Fruit fly (Drosophila melanogaster) whole organism, embryonic: ENCODE data around the gene Nup43.
A peak's percentile ranks its signal among the peaks of the same experiment; 100 is the strongest.

Experiments used
- BEAF-32 ChIP-seq: fragments of 200-800 bp; sonication (Bioruptor generic); optimal IDR thresholded peaks from 3 replicates; lab custom pipeline; 2017; ENCODE audit warnings: missing biosample characterization, missing genetic modification characterization, mild to moderate bottlenecking, moderate library complexity, missing genetic modification reagents
- BtbVII ChIP-seq: fragments of 200-800 bp; sonication (Bioruptor generic); optimal IDR thresholded peaks from 3 replicates; lab custom pipeline; 2017; ENCODE audit warnings: missing biosample characterization, mild to moderate bottlenecking, missing genetic modification characterization
- C15 ChIP-seq: fragments of 200-800 bp; sonication (Bioruptor generic); IDR thresholded peaks from 3 replicates; pipeline ENCODE4 v1.3.6; 2022; ENCODE audit warnings: missing biosample characterization, missing genetic modification characterization
- CG10565 ChIP-seq: fragments of 200-800 bp; sonication (Bioruptor generic); optimal IDR thresholded peaks from 3 replicates; lab custom pipeline; 2016; ENCODE audit warnings: missing biosample characterization, mild to moderate bottlenecking, missing genetic modification characterization
- CG12219 ChIP-seq: fragments of 200-800 bp; sonication (Bioruptor generic); optimal IDR thresholded peaks from 3 replicates; lab custom pipeline; 2018; ENCODE audit warnings: missing biosample characterization, mild to moderate bottlenecking, missing genetic modification characterization
- CG12659 ChIP-seq: fragments of 200-800 bp; sonication (Bioruptor generic); optimal IDR thresholded peaks from 3 replicates; lab custom pipeline; 2017; ENCODE audit warnings: mild to moderate bottlenecking, missing biosample characterization, missing genetic modification reagents, missing genetic modification characterization
- CG12942 ChIP-seq: fragments of 200-800 bp; sonication (Bioruptor generic); optimal IDR thresholded peaks from 3 replicates; lab custom pipeline; 2016; ENCODE audit warnings: missing biosample characterization, missing genetic modification characterization
- CG13287 ChIP-seq: fragments of 200-800 bp; sonication (Bioruptor generic); IDR thresholded peaks from 2 replicates; pipeline ENCODE4 v1.3.6; 2022; ENCODE audit warnings: missing biosample characterization, missing genetic modification characterization; ENCODE audit not compliant: partially characterized antibody
- CG14014 ChIP-seq: fragments of 200-800 bp; sonication (Bioruptor generic); IDR thresholded peaks from 2 replicates; pipeline ENCODE4 v1.3.6; 2022; ENCODE audit warnings: missing biosample characterization, missing genetic modification characterization
- CG15011 ChIP-seq: fragments of 200-800 bp; sonication (Bioruptor generic); optimal IDR thresholded peaks from 3 replicates; lab custom pipeline; 2018; ENCODE audit warnings: missing biosample characterization, mild to moderate bottlenecking, missing genetic modification characterization
- CG16779 ChIP-seq: fragments of 200-800 bp; sonication (Bioruptor generic); IDR thresholded peaks from 2 replicates; pipeline ENCODE4 v1.3.6; 2022; ENCODE audit warnings: missing biosample characterization, missing genetic modification characterization
- CG17186 ChIP-seq: fragments of 200-800 bp; sonication (Bioruptor generic); optimal IDR thresholded peaks from 3 replicates; lab custom pipeline; 2017; ENCODE audit warnings: missing biosample characterization, missing genetic modification reagents, missing genetic modification characterization
- CG17385 ChIP-seq: fragments of 200-800 bp; sonication (Bioruptor generic); optimal IDR thresholded peaks from 3 replicates; lab custom pipeline; 2018; ENCODE audit warnings: missing biosample characterization, mild to moderate bottlenecking, missing genetic modification characterization
- CG2116 ChIP-seq: fragments of 200-800 bp; sonication (Bioruptor generic); optimal IDR thresholded peaks from 3 replicates; lab custom pipeline; 2018; ENCODE audit warnings: missing biosample characterization, mild to moderate bottlenecking, missing genetic modification characterization
- CG30403 ChIP-seq: fragments of 200-800 bp; sonication (Bioruptor generic); optimal IDR thresholded peaks from 3 replicates; lab custom pipeline; 2016; ENCODE audit warnings: missing biosample characterization, missing genetic modification characterization
- CG34224 ChIP-seq: fragments of 200-800 bp; sonication (Bioruptor generic); IDR thresholded peaks from 3 replicates; pipeline ENCODE4 v1.3.6; 2022; ENCODE audit warnings: missing biosample characterization, missing genetic modification characterization; ENCODE audit not compliant: partially characterized antibody
- CG4617 ChIP-seq: fragments of 200-800 bp; sonication (Bioruptor generic); optimal IDR thresholded peaks from 3 replicates; lab custom pipeline; 2016; ENCODE audit warnings: missing biosample characterization, missing genetic modification characterization, borderline replicate concordance
- CG5953 ChIP-seq: fragments of 200-800 bp; sonication (Bioruptor generic); IDR thresholded peaks from 2 replicates; pipeline ENCODE4 v1.3.6; 2022; ENCODE audit warnings: missing biosample characterization, missing genetic modification characterization
- CG7963 ChIP-seq: fragments of 200-800 bp; sonication (Bioruptor generic); IDR thresholded peaks from 3 replicates; pipeline ENCODE4 v1.3.6; 2022; ENCODE audit warnings: missing biosample characterization, missing genetic modification characterization; ENCODE audit not compliant: partially characterized antibody
- CG8478 ChIP-seq: fragments of >200 bp; optimal IDR thresholded peaks from 2 replicates; lab custom pipeline; 2018
- CG8765 ChIP-seq: fragments of 200-800 bp; sonication (Bioruptor generic); IDR thresholded peaks from 2 replicates; pipeline ENCODE4 v1.3.6; 2022; ENCODE audit warnings: missing biosample characterization, missing genetic modification characterization
- Doc3 ChIP-seq: fragments of 200-800 bp; sonication (Bioruptor generic); IDR thresholded peaks from 3 replicates; pipeline ENCODE4 v1.3.6; 2022; ENCODE audit warnings: missing biosample characterization, missing genetic modification characterization; ENCODE audit not compliant: partially characterized antibody
- Eip74EF ChIP-seq, 2 experiments: fragments of 200-800 bp in 1 of 2; fragments of >200 bp in 1 of 2; sonication (Bioruptor generic) in 1 of 2; optimal IDR thresholded peaks; 2 replicates each; lab custom pipeline; 2017 to 2019; ENCODE audit warnings: missing biosample characterization in 2 of 2, missing genetic modification characterization in 2 of 2, mild to moderate bottlenecking in 1 of 2, moderate library complexity in 1 of 2
- Ets97D ChIP-seq: fragments of 200-800 bp; sonication (Bioruptor generic); optimal IDR thresholded peaks from 3 replicates; lab custom pipeline; 2016; ENCODE audit warnings: missing biosample characterization, missing genetic modification characterization
- Fer1 ChIP-seq: fragments of 200-800 bp; sonication (Bioruptor generic); optimal IDR thresholded peaks from 2 replicates; lab custom pipeline; 2017; ENCODE audit warnings: missing biosample characterization, mild to moderate bottlenecking, missing genetic modification characterization
- GATAe ChIP-seq: fragments of 200-800 bp; sonication (Bioruptor generic); conservative IDR thresholded peaks from 2 replicates; pipeline ENCODE4 v1.3.6; 2022; ENCODE audit warnings: missing biosample characterization, missing genetic modification characterization
- Gug ChIP-seq: fragments of 200-800 bp; sonication (Bioruptor generic); IDR thresholded peaks from 4 replicates; pipeline ENCODE4 v1.3.6; 2022; ENCODE audit warnings: missing biosample characterization, missing genetic modification characterization
- Hmr ChIP-seq: fragments of 200-800 bp; sonication (Bioruptor generic); optimal IDR thresholded peaks from 3 replicates; lab custom pipeline; 2017; ENCODE audit warnings: mild to moderate bottlenecking, missing biosample characterization, missing genetic modification reagents, missing genetic modification characterization
- Hmx ChIP-seq: fragments of 200-800 bp; sonication (Bioruptor generic); optimal IDR thresholded peaks from 2 replicates; lab custom pipeline; 2016; ENCODE audit warnings: missing biosample characterization, missing genetic modification characterization
- NC2β ChIP-seq: fragments of 200-800 bp; sonication (Bioruptor generic); optimal IDR thresholded peaks from 2 replicates; lab custom pipeline; 2016; ENCODE audit warnings: missing biosample characterization, missing genetic modification characterization
- Scr ChIP-seq: fragments of 200-800 bp; sonication (Bioruptor generic); IDR thresholded peaks from 2 replicates; pipeline ENCODE4 v1.3.6; 2022; ENCODE audit warnings: missing biosample characterization, missing genetic modification characterization; ENCODE audit not compliant: partially characterized antibody
- Ssrp ChIP-seq: fragments of 200-800 bp; sonication (Bioruptor generic); optimal IDR thresholded peaks from 2 replicates; lab custom pipeline; 2018; ENCODE audit warnings: missing biosample characterization, mild to moderate bottlenecking, missing genetic modification characterization, moderate library complexity
- bbx ChIP-seq: fragments of 200-800 bp; sonication (Bioruptor generic); IDR thresholded peaks from 2 replicates; pipeline ENCODE4 v1.3.6; 2022; ENCODE audit warnings: missing biosample characterization, missing genetic modification characterization; ENCODE audit not compliant: partially characterized antibody
- bowl ChIP-seq: fragments of 200-800 bp; sonication (Bioruptor generic); IDR thresholded peaks from 2 replicates; pipeline ENCODE4 v1.3.6; 2022; ENCODE audit warnings: missing biosample characterization, missing genetic modification characterization
- bsh ChIP-seq, 2 experiments: fragments of 200-800 bp; sonication (Bioruptor generic); optimal IDR thresholded peaks; 2 replicates each; lab custom pipeline; 2017 to 2018; ENCODE audit warnings: mild to moderate bottlenecking in 2 of 2, missing biosample characterization in 2 of 2, missing genetic modification characterization in 2 of 2, moderate library complexity in 1 of 2
- danr ChIP-seq: fragments of 200-800 bp; sonication (Bioruptor generic); IDR thresholded peaks from 2 replicates; pipeline ENCODE4 v1.3.6; 2022; ENCODE audit warnings: missing biosample characterization, missing genetic modification characterization
- dm ChIP-seq: fragments of 200-800 bp; sonication (Bioruptor generic); optimal IDR thresholded peaks from 3 replicates; lab custom pipeline; 2016; ENCODE audit warnings: missing biosample characterization, missing genetic modification characterization
- ems ChIP-seq: fragments of 200-800 bp; sonication (Bioruptor generic); optimal IDR thresholded peaks from 3 replicates; lab custom pipeline; 2016; ENCODE audit warnings: missing biosample characterization, missing genetic modification characterization
- fd3F ChIP-seq: fragments of 200-800 bp; sonication (Bioruptor generic); optimal IDR thresholded peaks from 2 replicates; lab custom pipeline; 2018; ENCODE audit warnings: missing biosample characterization, mild to moderate bottlenecking, missing genetic modification characterization, moderate library complexity
- gce ChIP-seq: fragments of 200-800 bp; sonication (Bioruptor generic); IDR thresholded peaks from 3 replicates; pipeline ENCODE4 v1.3.6; 2022; ENCODE audit warnings: missing biosample characterization, missing genetic modification characterization
- jumu ChIP-seq: fragments of 200-800 bp; sonication (Bioruptor generic); optimal IDR thresholded peaks from 3 replicates; lab custom pipeline; 2016; ENCODE audit warnings: missing biosample characterization, missing genetic modification characterization
- kay ChIP-seq: fragments of 200-800 bp; sonication (Bioruptor generic); optimal IDR thresholded peaks from 2 replicates; lab custom pipeline; 2016; ENCODE audit warnings: missing biosample characterization, missing genetic modification characterization
- sc ChIP-seq, 3 experiments: fragments of >200 bp in 2 of 3; fragments of 200-800 bp in 1 of 3; sonication (Bioruptor generic) in 1 of 3; optimal IDR thresholded peaks; 2 replicates in 2 of 3; 3 replicates in 1 of 3; lab custom pipeline; 2017; ENCODE audit warnings: mild to moderate bottlenecking in 1 of 3, missing biosample characterization in 1 of 3, missing genetic modification characterization in 1 of 3, missing genetic modification reagents in 1 of 3
- schlank ChIP-seq: fragments of 200-800 bp; sonication (Bioruptor generic); optimal IDR thresholded peaks from 2 replicates; lab custom pipeline; 2018; ENCODE audit warnings: missing biosample characterization, mild to moderate bottlenecking, missing genetic modification characterization
- slp2 ChIP-seq: fragments of 200-800 bp; sonication (Bioruptor generic); optimal IDR thresholded peaks from 2 replicates; lab custom pipeline; 2016; ENCODE audit warnings: missing biosample characterization, missing genetic modification characterization
- toy ChIP-seq: fragments of 200-800 bp; sonication (Bioruptor generic); IDR thresholded peaks from 2 replicates; pipeline ENCODE4 v1.3.6; 2022; ENCODE audit warnings: missing biosample characterization, missing genetic modification characterization
- vfl ChIP-seq: fragments of 200-800 bp; sonication (Bioruptor generic); optimal IDR thresholded peaks from 2 replicates; lab custom pipeline; 2016; ENCODE audit warnings: missing biosample characterization, missing genetic modification characterization
- zen ChIP-seq: fragments of 200-800 bp; sonication (Bioruptor generic); optimal IDR thresholded peaks from 3 replicates; lab custom pipeline; 2018; ENCODE audit warnings: missing biosample characterization, mild to moderate bottlenecking, missing genetic modification characterization, moderate library complexity
- zf30C ChIP-seq: fragments of 200-800 bp; sonication (Bioruptor generic); optimal IDR thresholded peaks from 3 replicates; lab custom pipeline; 2018; ENCODE audit warnings: missing biosample characterization, mild to moderate bottlenecking, missing genetic modification characterization

Nup43 gene

DNA sequence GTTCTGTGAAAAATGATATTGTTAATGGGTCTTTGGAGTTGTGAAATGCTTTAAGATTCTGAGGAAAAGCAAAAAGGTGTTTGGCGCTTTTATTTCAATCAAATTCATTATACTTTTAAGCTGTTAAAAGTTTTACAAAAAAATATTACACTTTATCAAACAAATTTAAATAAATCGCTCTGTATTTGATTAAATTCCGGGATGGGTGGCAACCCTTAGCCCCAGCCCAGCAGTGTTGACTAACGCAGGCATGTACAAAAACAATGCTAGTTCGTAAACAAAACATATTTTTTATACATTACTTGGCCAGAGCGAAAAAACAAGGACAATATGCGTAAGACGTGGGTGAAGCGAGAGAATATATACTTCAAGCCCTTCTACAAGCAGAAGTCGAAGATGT lies 38.3 kb downstream of the Nup43 start, which contains the start of gene CG7685 (continued):
- TF ChIP-seq CG30403 (GFP tag; lab: Kevin White, UChicago) (peak; percentile 69), fd3F (GFP tag; lab: Kevin White, UChicago) (peak; percentile 65), Hmr (GFP tag; lab: Kevin White, UChicago) (peak; percentile 65), danr (GFP tag; lab: Robert Waterston, UW) (no peak), gce (GFP tag; lab: Robert Waterston, UW) (no peak; the same call in 2 of the 3 replicates), CG14014 (GFP tag; lab: Robert Waterston, UW) (peak; percentile 57; the same call in 1 of the 2 replicates), bowl (GFP tag; lab: Robert Waterston, UW) (no peak), BEAF-32 (GFP tag; lab: Kevin White, UChicago) (peak; percentile 37), ems (GFP tag; lab: Kevin White, UChicago) (peak; percentile 66), BtbVII (GFP tag; lab: Kevin White, UChicago) (peak; percentile 31), bsh (GFP tag; optimal IDR thresholded peaks at IDR 0.05; lab: Kevin White, UChicago) (peak in 1 of 2 experiments; percentile 54), sc (optimal IDR thresholded peaks at IDR 0.05; lab: Kevin White, UChicago) (no peak), sc (GFP tag; optimal IDR thresholded peaks at IDR 0.05; lab: Kevin White, UChicago) (no peak), CG8765 (GFP tag; lab: Robert Waterston, UW) (no peak), jumu (peak; percentile 37), toy (GFP tag; lab: Robert Waterston, UW) (no peak), GATAe (no peak), CG2116 (GFP tag; lab: Kevin White, UChicago) (peak; percentile 58), slp2 (GFP tag; lab: Kevin White, UChicago) (peak; percentile 14), CG13287 (peak; percentile 55), CG5953 (GFP tag; lab: Robert Waterston, UW) (peak; percentile 38; the same call in 1 of the 2 replicates), Scr (peak; percentile 43), Eip74EF (GFP tag; optimal IDR thresholded peaks at IDR 0.05; lab: Kevin White, UChicago) (peak in 1 of 2 experiments; percentile 27), dm (peak; percentile 36), schlank (tag; lab: Kevin White, UChicago) (peak; percentile 34), CG12942 (peak; percentile 43), CG4617 (GFP tag; lab: Kevin White, UChicago) (peak; percentile 88), Hmx (GFP tag; lab: Kevin White, UChicago) (peak; percentile 15), C15 (GFP tag; lab: Robert Waterston, UW) (no peak), Doc3 (GFP tag; lab: Robert Waterston, UW) (no peak; the same call in 2 of the 3 replicates), Gug (GFP tag; lab: Robert Waterston, UW) (0 out of 4 replicates have a peak, but pooled peaks have one; percentile 5), CG15011 (GFP tag; lab: Kevin White, UChicago) (no peak), bbx (GFP tag; lab: Robert Waterston, UW) (no peak), CG34224 (GFP tag; lab: Robert Waterston, UW) (peak; percentile 24; the same call in 1 of the 3 replicates), Fer1 (GFP tag; lab: Kevin White, UChicago) (peak; percentile 81), NC2β (GFP tag; lab: Kevin White, UChicago) (peak; percentile 60), CG10565 (GFP tag; lab: Kevin White, UChicago) (no peak), zf30C (GFP tag; lab: Kevin White, UChicago) (peak; percentile 63), kay (GFP tag; lab: Kevin White, UChicago) (peak; percentile 35), CG17385 (GFP tag; lab: Kevin White, UChicago) (peak; percentile 70), CG12659 (GFP tag; lab: Kevin White, UChicago) (peak; percentile 75), Ssrp (tag; lab: Kevin White, UChicago) (peak; percentile 33), vfl (GFP tag; lab: Kevin White, UChicago) (peak; percentile 74), CG8478 (lab: Kevin White, UChicago) (no peak), zen (tag; lab: Kevin White, UChicago) (peak; percentile 36), CG12219 (GFP tag; lab: Kevin White, UChicago) (peak; percentile 29), CG17186 (GFP tag; lab: Kevin White, UChicago) (peak; percentile 9), Ets97D (GFP tag; lab: Kevin White, UChicago) (peak; percentile 66), CG7963 (GFP tag; lab: Robert Waterston, UW) (no peak), CG16779 (no peak)
